Worm (Caenorhabditis elegans): ENCODE data around the gene F20D1.3.

Gene F20D1.3

DNA sequence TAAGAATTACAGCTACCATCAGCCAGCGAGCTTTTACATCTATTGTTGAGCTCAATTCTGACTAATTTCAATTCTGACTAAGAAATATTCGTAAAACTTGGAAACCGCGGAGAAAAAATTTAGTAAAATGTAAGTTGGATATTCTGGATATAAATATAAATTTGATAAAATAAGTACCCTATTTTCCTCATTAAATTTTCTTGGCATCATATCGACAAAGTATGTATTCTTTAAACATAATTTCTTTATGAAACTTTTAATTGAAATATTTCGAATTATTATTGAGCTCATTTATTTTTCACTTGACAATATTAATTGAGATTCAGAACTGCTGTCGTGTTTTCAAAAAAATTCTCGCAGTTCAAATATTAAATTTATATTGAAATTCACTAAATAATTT lies 46.4 kb upstream of the F20D1.3 start:
- TF ChIP-seq zag-1 (tag; optimal IDR thresholded peaks at IDR 0.05) (no peak), unc-98 (GFP tag; IDR thresholded peaks at IDR 0.05) (no peak), lin-14 (GFP tag; optimal IDR thresholded peaks at IDR 0.05) (no peak), aha-1 (tag; optimal IDR thresholded peaks at IDR 0.05) (no peak), zip-4 (GFP tag; optimal IDR thresholded peaks at IDR 0.05) (no peak), lin-35 (GFP tag; optimal IDR thresholded peaks at IDR 0.05) (no peak), vab-15 (tag; optimal IDR thresholded peaks at IDR 0.05) (no peak), elt-2 (tag; optimal IDR thresholded peaks at IDR 0.05) (no peak), nhr-11 (tag; optimal IDR thresholded peaks at IDR 0.05) (no peak), blmp-1 (tag; optimal IDR thresholded peaks at IDR 0.05) (no peak), tbx-2 (tag; optimal IDR thresholded peaks at IDR 0.05) (no peak), hlh-4 (tag; optimal IDR thresholded peaks at IDR 0.05) (no peak), hpl-2 (GFP tag; optimal IDR thresholded peaks at IDR 0.05) (no peak), alr-1 (tag; optimal IDR thresholded peaks at IDR 0.05; ENCODE audit: borderline replicate concordance) (no peak), efl-3 (GFP tag; optimal IDR thresholded peaks at IDR 0.05) (no peak), fkh-4 (tag; optimal IDR thresholded peaks at IDR 0.05; ENCODE audit: borderline replicate concordance) (no peak), nhr-12 (tag; optimal IDR thresholded peaks at IDR 0.05) (no peak), egl-13 (tag; optimal IDR thresholded peaks at IDR 0.05) (no peak), unc-130 (tag; optimal IDR thresholded peaks at IDR 0.05) (no peak), jun-1 (tag; optimal IDR thresholded peaks at IDR 0.05) (no peak)

ce11 chrX:14931443-14931842 lies 44.5 kb upstream of the F20D1.3 start:
- TF ChIP-seq zip-4 (GFP tag; optimal IDR thresholded peaks at IDR 0.05) = no peak
- no peak for TF ChIP-seq isw-1 (GFP tag; IDR thresholded peaks at IDR 0.05)
- TF ChIP-seq unc-98 (GFP tag; IDR thresholded peaks at IDR 0.05) = no peak
- TF ChIP-seq ceh-88 (GFP tag; IDR thresholded peaks at IDR 0.05) = no peak
- no peak for TF ChIP-seq fkh-8 (tag; optimal IDR thresholded peaks at IDR 0.05)
- no peak for TF ChIP-seq egl-13 (tag; optimal IDR thresholded peaks at IDR 0.05)
- TF ChIP-seq swsn-7 (tag; optimal IDR thresholded peaks at IDR 0.05) = no peak

DNA sequence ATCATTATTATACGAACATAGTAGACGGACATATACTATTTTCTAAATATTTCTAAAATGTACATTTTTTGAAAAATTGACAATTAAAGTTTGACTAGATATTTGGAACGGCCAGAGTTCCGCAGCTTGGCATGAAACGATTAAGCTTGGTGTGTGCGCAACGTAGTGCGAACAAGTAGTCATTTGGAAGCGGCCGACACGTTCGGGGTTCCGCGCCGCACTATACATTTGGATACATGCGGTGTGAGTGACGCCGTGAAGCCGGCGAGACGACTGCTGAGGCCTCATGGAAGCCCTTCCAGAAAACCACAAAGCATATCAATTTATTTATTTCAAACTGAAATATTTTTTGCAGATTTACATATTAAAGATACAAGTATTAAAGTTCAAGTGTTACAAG lies 37.7 kb upstream of the F20D1.3 start:
- TF ChIP-seq alr-1 (tag; optimal IDR thresholded peaks at IDR 0.05; ENCODE audit: borderline replicate concordance) (no peak), nhr-85 (tag) (peak; percentile 39), pag-3 (tag; optimal IDR thresholded peaks at IDR 0.05; ENCODE audit: borderline replicate concordance, insufficient read depth) (no peak), hlh-4 (tag; optimal IDR thresholded peaks at IDR 0.05) (no peak), snpc-4 (tag; optimal IDR thresholded peaks at IDR 0.05) (peak; percentile 87), nhr-71 (tag; optimal IDR thresholded peaks at IDR 0.05) (peak; percentile 9), ets-5 (GFP tag; IDR thresholded peaks at IDR 0.05) (no peak)

ce11 chrX:14946217-14946463 lies 29.8 kb upstream of the F20D1.3 start, which contains the start of gene mrp-5:
Gene mrp-5 (minus strand): TSS chrX:14946317.
- no peak for TF ChIP-seq nhr-20 (tag; optimal IDR thresholded peaks at IDR 0.05)
- TF ChIP-seq nhr-76 (tag; optimal IDR thresholded peaks at IDR 0.05) = no peak
- no peak for TF ChIP-seq lin-39 (tag; optimal IDR thresholded peaks at IDR 0.05)
- TF ChIP-seq pax-3 (tag; optimal IDR thresholded peaks at IDR 0.05) = no peak
- no peak for TF ChIP-seq fos-1 (tag; optimal IDR thresholded peaks at IDR 0.05)
- TF ChIP-seq ztf-4 (tag; optimal IDR thresholded peaks at IDR 0.05) = no peak
- TF ChIP-seq ceh-63 (GFP tag; optimal IDR thresholded peaks at IDR 0.05) = no peak
- no peak for TF ChIP-seq efl-1 (optimal IDR thresholded peaks at IDR 0.05)
- no peak for TF ChIP-seq efl-1 (GFP tag; optimal IDR thresholded peaks at IDR 0.05 in 1 of 2)
- TF ChIP-seq egl-13 (tag; optimal IDR thresholded peaks at IDR 0.05) = no peak
- no peak for TF ChIP-seq pqm-1 (tag; optimal IDR thresholded peaks at IDR 0.05)
- no peak for TF ChIP-seq lsy-2 (tag; optimal IDR thresholded peaks at IDR 0.05)
- no peak for TF ChIP-seq ceh-88 (GFP tag; IDR thresholded peaks at IDR 0.05)
- no peak for TF ChIP-seq F16B12.6 (tag; optimal IDR thresholded peaks at IDR 0.05)
- TF ChIP-seq zag-1 (tag; optimal IDR thresholded peaks at IDR 0.05) = no peak
- no peak for TF ChIP-seq hlh-17 (GFP tag; optimal IDR thresholded peaks at IDR 0.05; ENCODE audit: borderline replicate concordance)
